Fruit fly (Drosophila melanogaster) whole organism, embryonic: ENCODE measurements around the gene polo.

ENCODE experiments used
- Abd-B ChIP-seq: fragments of 200-800 bp; sonication (Bioruptor generic); optimal IDR thresholded peaks from 2 replicates; lab custom pipeline; 2018; ENCODE audit warnings: missing biosample characterization, mild to moderate bottlenecking, missing genetic modification characterization, moderate library complexity
- CG10267 ChIP-seq: fragments of 200-800 bp; sonication (Bioruptor generic); optimal IDR thresholded peaks from 2 replicates; lab custom pipeline; 2018; ENCODE audit warnings: missing biosample characterization, mild to moderate bottlenecking, missing genetic modification characterization, moderate library complexity
- CG10366 ChIP-seq: fragments of 200-800 bp; sonication (Bioruptor generic); IDR thresholded peaks from 2 replicates; pipeline ENCODE4 v1.3.6; 2022; ENCODE audit warnings: missing biosample characterization, missing genetic modification characterization
- CG11456 ChIP-seq: fragments of 200-800 bp; sonication (Bioruptor generic); IDR thresholded peaks from 3 replicates; pipeline ENCODE4 v1.3.6; 2022; ENCODE audit warnings: missing biosample characterization, missing genetic modification characterization
- CG11695 ChIP-seq: fragments of 200-800 bp; sonication (Bioruptor generic); IDR thresholded peaks from 3 replicates; pipeline ENCODE4 v1.3.6; 2022; ENCODE audit warnings: missing biosample characterization, missing genetic modification characterization
- CG12744 ChIP-seq: fragments of 200-800 bp; sonication (Bioruptor generic); optimal IDR thresholded peaks from 2 replicates; lab custom pipeline; 2016; ENCODE audit warnings: missing biosample characterization, missing genetic modification characterization
- CG14860 ChIP-seq: fragments of 200-800 bp; sonication (Bioruptor generic); IDR thresholded peaks from 3 replicates; pipeline ENCODE4 v1.3.6; 2022; ENCODE audit warnings: missing biosample characterization, missing genetic modification characterization; ENCODE audit not compliant: partially characterized antibody
- CG15011 ChIP-seq: fragments of 200-800 bp; sonication (Bioruptor generic); optimal IDR thresholded peaks from 3 replicates; lab custom pipeline; 2018; ENCODE audit warnings: missing biosample characterization, mild to moderate bottlenecking, missing genetic modification characterization
- CG1529 ChIP-seq: fragments of 200-800 bp; sonication (Bioruptor generic); optimal IDR thresholded peaks from 3 replicates; lab custom pipeline; 2018; ENCODE audit warnings: missing biosample characterization, missing genetic modification characterization
- CG3163 ChIP-seq: fragments of 200-800 bp; sonication (Bioruptor generic); optimal IDR thresholded peaks from 3 replicates; lab custom pipeline; 2016; ENCODE audit warnings: missing biosample characterization, missing genetic modification characterization
- CG32772 ChIP-seq: fragments of 200-800 bp; sonication (Bioruptor generic); IDR thresholded peaks from 2 replicates; pipeline ENCODE4 v1.3.6; 2022; ENCODE audit warnings: missing biosample characterization, missing genetic modification characterization
- CG42726 ChIP-seq: fragments of 200-800 bp; sonication (Bioruptor generic); IDR thresholded peaks from 2 replicates; pipeline ENCODE4 v1.3.6; 2022; ENCODE audit warnings: missing biosample characterization, missing genetic modification characterization; ENCODE audit not compliant: partially characterized antibody
- CG4707 ChIP-seq: fragments of 200-800 bp; sonication (Bioruptor generic); optimal IDR thresholded peaks from 2 replicates; lab custom pipeline; 2018; ENCODE audit warnings: missing biosample characterization, mild to moderate bottlenecking, missing genetic modification characterization, moderate library complexity
- CG6689 ChIP-seq: fragments of 200-800 bp; sonication (Bioruptor generic); IDR thresholded peaks from 2 replicates; pipeline ENCODE4 v1.3.6; 2022; ENCODE audit warnings: missing biosample characterization, missing genetic modification characterization
- CG6854 ChIP-seq: fragments of 200-800 bp; sonication (Bioruptor generic); optimal IDR thresholded peaks from 3 replicates; lab custom pipeline; 2017; ENCODE audit warnings: missing biosample characterization, mild to moderate bottlenecking, missing genetic modification characterization
- CG8290 ChIP-seq, 3 experiments: fragments of 200-800 bp; sonication (Bioruptor generic); optimal IDR thresholded peaks; 2 replicates each; lab custom pipeline; 2016 to 2019; ENCODE audit warnings: missing biosample characterization in 3 of 3, missing genetic modification characterization in 3 of 3, mild to moderate bottlenecking in 2 of 3, moderate library complexity in 1 of 3
- CG8478 ChIP-seq: fragments of >200 bp; optimal IDR thresholded peaks from 2 replicates; lab custom pipeline; 2018
- CG9727 ChIP-seq: fragments of 200-800 bp; sonication (Bioruptor generic); optimal IDR thresholded peaks from 3 replicates; lab custom pipeline; 2017; ENCODE audit warnings: missing biosample characterization, mild to moderate bottlenecking, missing genetic modification characterization
- CrebB ChIP-seq: fragments of 200-800 bp; sonication (Bioruptor generic); optimal IDR thresholded peaks from 3 replicates; lab custom pipeline; 2018; ENCODE audit warnings: missing biosample characterization, mild to moderate bottlenecking, missing genetic modification characterization
- Doc3 ChIP-seq: fragments of 200-800 bp; sonication (Bioruptor generic); IDR thresholded peaks from 3 replicates; pipeline ENCODE4 v1.3.6; 2022; ENCODE audit warnings: missing biosample characterization, missing genetic modification characterization; ENCODE audit not compliant: partially characterized antibody
- Dref ChIP-seq: fragments of 200-800 bp; sonication (Bioruptor generic); IDR thresholded peaks from 2 replicates; pipeline ENCODE4 v1.3.6; 2022; ENCODE audit warnings: missing biosample characterization, missing genetic modification characterization
- Fer2 ChIP-seq: fragments of 200-800 bp; sonication (Bioruptor generic); optimal IDR thresholded peaks from 2 replicates; lab custom pipeline; 2018; ENCODE audit warnings: missing biosample characterization, mild to moderate bottlenecking, missing genetic modification characterization, moderate library complexity
- Hr78 ChIP-seq, 2 experiments: fragments of 200-800 bp in 1 of 2; fragments of >200 bp in 1 of 2; sonication (Bioruptor generic) in 1 of 2; optimal IDR thresholded peaks; 2 replicates each; lab custom pipeline; 2017 to 2019; ENCODE audit warnings: missing biosample characterization in 2 of 2, missing genetic modification characterization in 2 of 2, mild to moderate bottlenecking in 1 of 2, moderate library complexity in 1 of 2
- Mrtf ChIP-seq: fragments of 200-800 bp; sonication (Bioruptor generic); IDR thresholded peaks from 3 replicates; pipeline ENCODE4 v1.3.6; 2022; ENCODE audit warnings: missing biosample characterization, missing genetic modification characterization
- Nf-YA ChIP-seq: fragments of 200-800 bp; sonication (Bioruptor generic); IDR thresholded peaks from 2 replicates; pipeline ENCODE4 v1.3.6; 2022; ENCODE audit warnings: missing biosample characterization, missing genetic modification characterization
- Oaz ChIP-seq: fragments of 200-800 bp; sonication (Bioruptor generic); IDR thresholded peaks from 2 replicates; pipeline ENCODE4 v1.3.6; 2022; ENCODE audit warnings: missing biosample characterization, missing genetic modification characterization
- Optix ChIP-seq: fragments of 200-800 bp; sonication (Bioruptor generic); IDR thresholded peaks from 3 replicates; pipeline ENCODE4 v1.3.6; 2022; ENCODE audit warnings: missing biosample characterization, missing genetic modification characterization
- Rfx ChIP-seq: fragments of 200-800 bp; sonication (Bioruptor generic); IDR thresholded peaks from 2 replicates; pipeline ENCODE4 v1.3.6; 2022; ENCODE audit warnings: missing biosample characterization, missing genetic modification characterization
- Spps ChIP-seq: fragments of 200-800 bp; sonication (Bioruptor generic); optimal IDR thresholded peaks from 2 replicates; lab custom pipeline; 2018; ENCODE audit warnings: missing biosample characterization, mild to moderate bottlenecking, missing genetic modification characterization
- YL-1 ChIP-seq: fragments of 200-800 bp; sonication (Bioruptor generic); optimal IDR thresholded peaks from 3 replicates; lab custom pipeline; 2017; ENCODE audit warnings: missing biosample characterization, mild to moderate bottlenecking, missing genetic modification characterization
- amos ChIP-seq: fragments of 200-800 bp; sonication (Bioruptor generic); IDR thresholded peaks from 2 replicates; pipeline ENCODE4 v1.3.6; 2022; ENCODE audit warnings: missing biosample characterization, missing genetic modification characterization; ENCODE audit not compliant: partially characterized antibody
- bab2 ChIP-seq: fragments of 200-800 bp; sonication (Bioruptor generic); optimal IDR thresholded peaks from 2 replicates; lab custom pipeline; 2016; ENCODE audit warnings: missing biosample characterization, missing genetic modification characterization
- corto ChIP-seq: fragments of 200-800 bp; sonication (Bioruptor generic); optimal IDR thresholded peaks from 2 replicates; lab custom pipeline; 2016; ENCODE audit warnings: missing biosample characterization, mild to moderate bottlenecking, missing genetic modification characterization, moderate library complexity
- danr ChIP-seq: fragments of 200-800 bp; sonication (Bioruptor generic); IDR thresholded peaks from 2 replicates; pipeline ENCODE4 v1.3.6; 2022; ENCODE audit warnings: missing biosample characterization, missing genetic modification characterization
- ems ChIP-seq: fragments of 200-800 bp; sonication (Bioruptor generic); optimal IDR thresholded peaks from 3 replicates; lab custom pipeline; 2016; ENCODE audit warnings: missing biosample characterization, missing genetic modification characterization
- fd96Cb ChIP-seq: fragments of 200-800 bp; sonication (Bioruptor generic); optimal IDR thresholded peaks from 2 replicates; lab custom pipeline; 2018; ENCODE audit warnings: missing biosample characterization, mild to moderate bottlenecking, missing genetic modification characterization, moderate library complexity
- ftz-f1 ChIP-seq: fragments of 200-800 bp; sonication (Bioruptor generic); optimal IDR thresholded peaks from 2 replicates; lab custom pipeline; 2016; ENCODE audit warnings: missing biosample characterization, missing genetic modification characterization
- fu2 ChIP-seq: fragments of 200-800 bp; sonication (Bioruptor generic); optimal IDR thresholded peaks from 2 replicates; lab custom pipeline; 2016; ENCODE audit warnings: missing biosample characterization, missing genetic modification characterization
- gce ChIP-seq: fragments of 200-800 bp; sonication (Bioruptor generic); IDR thresholded peaks from 3 replicates; pipeline ENCODE4 v1.3.6; 2022; ENCODE audit warnings: missing biosample characterization, missing genetic modification characterization
- klu ChIP-seq: fragments of 200-800 bp; sonication (Bioruptor generic); IDR thresholded peaks from 2 replicates; pipeline ENCODE4 v1.3.6; 2022; ENCODE audit warnings: missing biosample characterization, missing genetic modification characterization
- kni ChIP-seq: fragments of 200-800 bp; sonication (Bioruptor generic); optimal IDR thresholded peaks from 3 replicates; lab custom pipeline; 2017; ENCODE audit warnings: mild to moderate bottlenecking, missing biosample characterization, missing genetic modification reagents, missing genetic modification characterization
- luna ChIP-seq: fragments of 200-800 bp; sonication (Bioruptor generic); optimal IDR thresholded peaks from 2 replicates; lab custom pipeline; 2016; ENCODE audit warnings: missing biosample characterization, missing genetic modification characterization
- pho ChIP-seq: fragments of 200-800 bp; sonication (Bioruptor generic); optimal IDR thresholded peaks from 2 replicates; lab custom pipeline; 2016; ENCODE audit warnings: missing biosample characterization, missing genetic modification characterization
- phol ChIP-seq: fragments of 200-800 bp; sonication (Bioruptor generic); optimal IDR thresholded peaks from 3 replicates; lab custom pipeline; 2018; ENCODE audit warnings: missing biosample characterization, mild to moderate bottlenecking, missing genetic modification characterization, moderate library complexity
- pzg ChIP-seq: fragments of 200-800 bp; sonication (Bioruptor generic); optimal IDR thresholded peaks from 3 replicates; lab custom pipeline; 2018; ENCODE audit warnings: missing biosample characterization, mild to moderate bottlenecking, missing genetic modification characterization, moderate library complexity
- salm ChIP-seq: fragments of 200-800 bp; sonication (Bioruptor generic); optimal IDR thresholded peaks from 2 replicates; lab custom pipeline; 2018; ENCODE audit warnings: missing biosample characterization, mild to moderate bottlenecking, missing genetic modification characterization
- sima ChIP-seq: fragments of 200-800 bp; sonication (Bioruptor generic); optimal IDR thresholded peaks from 2 replicates; lab custom pipeline; 2016; ENCODE audit warnings: missing biosample characterization, missing genetic modification characterization
- sob ChIP-seq: fragments of 200-800 bp; sonication (Bioruptor generic); IDR thresholded peaks from 2 replicates; pipeline ENCODE4 v1.3.6; 2022; ENCODE audit warnings: missing biosample characterization, missing genetic modification characterization
- zfh1 ChIP-seq: fragments of 200-800 bp; sonication (Bioruptor generic); IDR thresholded peaks from 3 replicates; pipeline ENCODE4 v1.3.6; 2022; ENCODE audit warnings: missing biosample characterization, missing genetic modification characterization

The polo gene

dm6 chr3L:20347762-20348580 is 38.5 kb downstream of the polo start, which contains the start of the genes Rbbp5 and eRF1 (continued):
- TF ChIP-seq danr (GFP tag; lab: Robert Waterston, UW) (no peak), CG4707 (GFP tag; lab: Kevin White, UChicago) (no peak), Rfx (GFP tag; lab: Robert Waterston, UW) (no peak; the same call in 1 of the 2 replicates), fu2 (GFP tag; lab: Kevin White, UChicago) (no peak), CG11695 (GFP tag; lab: Robert Waterston, UW) (0 out of 3 replicates have a peak, but pooled peaks have one; percentile 10), CG6854 (no peak), ftz-f1 (GFP tag; lab: Kevin White, UChicago) (no peak), CG42726 (peak; percentile 93), Dref (GFP tag; lab: Robert Waterston, UW) (peak; percentile 92), Spps (tag; lab: Kevin White, UChicago) (peak; percentile 38), CG9727 (GFP tag; lab: Kevin White, UChicago) (peak; percentile 77), CG3163 (no peak), luna (peak; percentile 5), CG1529 (peak; percentile 12), Oaz (GFP tag; lab: Robert Waterston, UW) (peak; percentile 69), CG12744 (GFP tag; lab: Kevin White, UChicago) (no peak), CG32772 (GFP tag; lab: Robert Waterston, UW) (peak; percentile 84), gce (GFP tag; lab: Robert Waterston, UW) (no peak), CG15011 (no peak), CG11456 (GFP tag; lab: Robert Waterston, UW) (no peak; the same call in 2 of the 3 replicates), zfh1 (GFP tag; lab: Robert Waterston, UW) (peak; percentile 85), klu (GFP tag; lab: Robert Waterston, UW) (no peak; the same call in 1 of the 2 replicates), phol (tag; lab: Kevin White, UChicago) (peak; percentile 84), CG14860 (peak; percentile 86), Nf-YA (GFP tag; lab: Robert Waterston, UW) (no peak), CG8478 (lab: Kevin White, UChicago) (no peak), CrebB (tag; lab: Kevin White, UChicago) (no peak), Fer2 (tag; lab: Kevin White, UChicago) (peak; percentile 58), Abd-B (peak; percentile 72), Mrtf (GFP tag; lab: Robert Waterston, UW) (no peak), sima (GFP tag; lab: Kevin White, UChicago) (no peak), bab2 (GFP tag; lab: Kevin White, UChicago) (peak; percentile 60), corto (GFP tag; lab: Kevin White, UChicago) (peak; percentile 53), Doc3 (GFP tag; lab: Robert Waterston, UW) (peak; percentile 74), Hr78 (GFP tag; optimal IDR thresholded peaks at IDR 0.05; lab: Kevin White, UChicago) (no peak), CG6689 (GFP tag; lab: Robert Waterston, UW) (peak; percentile 81), amos (GFP tag; lab: Robert Waterston, UW) (peak; percentile 96), Optix (GFP tag; lab: Robert Waterston, UW) (peak; percentile 66; the same call in 2 of the 3 replicates), CG10366 (GFP tag; lab: Robert Waterston, UW) (no peak; the same call in 1 of the 2 replicates), sob (GFP tag; lab: Robert Waterston, UW) (peak; percentile 85), CG10267 (tag; lab: Kevin White, UChicago) (peak; percentile 80), pzg (GFP tag; lab: Kevin White, UChicago) (peak; percentile 64), salm (tag; lab: Kevin White, UChicago) (no peak), pho (GFP tag; lab: Kevin White, UChicago) (peak; percentile 61), CG8290 (GFP tag; optimal IDR thresholded peaks at IDR 0.05; lab: Kevin White, UChicago) (peak; percentile 83), CG8290 (tag; optimal IDR thresholded peaks at IDR 0.05; lab: Kevin White, UChicago) (peak; percentile 9 to 63), YL-1 (GFP tag; lab: Kevin White, UChicago) (peak; percentile 47), ems (GFP tag; lab: Kevin White, UChicago) (peak; percentile 58), fd96Cb (peak; percentile 58), kni (no peak)
